Worm (Caenorhabditis elegans) whole organism, L3 larva: ENCODE measurements around the gene col-145.

ENCODE experiments used
- R02D3.7 ChIP-seq: fragments of 150-350 bp; optimal IDR thresholded peaks from 2 replicates; lab custom pipeline; 2014; ENCODE audit warnings: missing biosample characterization, missing genetic modification characterization
- ZK546.5 ChIP-seq: sonication (generic microtip); optimal IDR thresholded peaks from 2 replicates; lab custom pipeline; 2017; ENCODE audit warnings: missing biosample characterization, missing genetic modification characterization
- aly-2 ChIP-seq: fragments of 150-350 bp; optimal IDR thresholded peaks from 2 replicates; lab custom pipeline; 2014; ENCODE audit warnings: missing biosample characterization, missing genetic modification characterization
- ceh-16 ChIP-seq: sonication (generic microtip); optimal IDR thresholded peaks from 2 replicates; lab custom pipeline; 2017; ENCODE audit warnings: missing biosample characterization, missing genetic modification characterization
- ceh-28 ChIP-seq: fragments of 150-350 bp; optimal IDR thresholded peaks from 2 replicates; lab custom pipeline; 2014; ENCODE audit warnings: missing biosample characterization, missing genetic modification reagents, missing genetic modification characterization
- ceh-82 ChIP-seq: fragments of 150-350 bp; optimal IDR thresholded peaks from 2 replicates; lab custom pipeline; 2014; ENCODE audit warnings: missing biosample characterization, missing genetic modification characterization
- ceh-9 ChIP-seq: sonication (generic microtip); optimal IDR thresholded peaks from 2 replicates; lab custom pipeline; 2018; ENCODE audit warnings: missing biosample characterization, missing genetic modification characterization
- egl-27 ChIP-seq: sonication (generic microtip); optimal IDR thresholded peaks from 4 replicates; lab custom pipeline; 2017; ENCODE audit warnings: missing biosample characterization, missing genetic modification reagents, missing genetic modification characterization
- elt-2 ChIP-seq: sonication (generic microtip); optimal IDR thresholded peaks from 2 replicates; lab custom pipeline; 2016; ENCODE audit warnings: missing genetic modification reagents, mild to moderate bottlenecking, missing genetic modification characterization, missing compliant biosample characterization
- elt-3 ChIP-seq, 3 experiments: fragments of 150-350 bp in 1 of 3; sonication (generic microtip) in 2 of 3; optimal IDR thresholded peaks; 2 replicates in 2 of 3; 4 replicates in 1 of 3; lab custom pipeline; 2014 to 2017; ENCODE audit warnings: missing biosample characterization in 3 of 3, missing genetic modification characterization in 3 of 3
- eor-1 ChIP-seq, 2 experiments: fragments of 150-350 bp; optimal IDR thresholded peaks; 2 replicates each; lab custom pipeline; 2014 to 2018; ENCODE audit warnings: missing biosample characterization in 2 of 2, missing genetic modification characterization in 2 of 2
- fkh-10 ChIP-seq: sonication (generic microtip); optimal IDR thresholded peaks from 2 replicates; lab custom pipeline; 2017; ENCODE audit warnings: missing biosample characterization, missing genetic modification reagents, missing genetic modification characterization
- fkh-2 ChIP-seq: fragments of 150-350 bp; optimal IDR thresholded peaks from 2 replicates; lab custom pipeline; 2014; ENCODE audit warnings: missing biosample characterization, missing genetic modification reagents, missing genetic modification characterization
- fos-1 ChIP-seq: fragments of 150-350 bp; optimal IDR thresholded peaks from 2 replicates; lab custom pipeline; 2014; ENCODE audit warnings: missing biosample characterization, missing genetic modification characterization
- hmg-11 ChIP-seq: sonication (generic microtip); optimal IDR thresholded peaks from 2 replicates; lab custom pipeline; 2016; ENCODE audit warnings: missing genetic modification characterization, missing compliant biosample characterization
- lin-15B ChIP-seq: fragments of 150-350 bp; optimal IDR thresholded peaks from 2 replicates; lab custom pipeline; 2014; ENCODE audit warnings: missing biosample characterization, missing genetic modification characterization
- lsy-12 ChIP-seq: sonication (generic microtip); optimal IDR thresholded peaks from 2 replicates; lab custom pipeline; 2016; ENCODE audit warnings: mild to moderate bottlenecking, missing genetic modification characterization, missing compliant biosample characterization
- mdl-1 ChIP-seq: fragments of 150-350 bp; optimal IDR thresholded peaks from 2 replicates; lab custom pipeline; 2014; ENCODE audit warnings: missing biosample characterization, missing genetic modification characterization
- mml-1 ChIP-seq: fragments of 150-350 bp; sonication (generic microtip); optimal IDR thresholded peaks from 3 replicates; lab custom pipeline; 2014; ENCODE audit warnings: missing biosample characterization, missing genetic modification characterization
- nfya-1 ChIP-seq: sonication (generic microtip); optimal IDR thresholded peaks from 2 replicates; lab custom pipeline; 2017; ENCODE audit warnings: missing genetic modification characterization, mild to moderate bottlenecking, missing compliant biosample characterization, antibody characterized with exemption, moderate library complexity; ENCODE audit not compliant: insufficient read depth
- nhr-11 ChIP-seq: fragments of 150-350 bp; optimal IDR thresholded peaks from 2 replicates; lab custom pipeline; 2014; ENCODE audit warnings: missing biosample characterization, missing genetic modification characterization
- nhr-12 ChIP-seq: fragments of 150-350 bp; optimal IDR thresholded peaks from 2 replicates; lab custom pipeline; 2014; ENCODE audit warnings: missing biosample characterization, missing genetic modification characterization
- nhr-23 ChIP-seq: fragments of 150-350 bp; optimal IDR thresholded peaks from 2 replicates; lab custom pipeline; 2014; ENCODE audit warnings: missing biosample characterization, missing genetic modification reagents, missing genetic modification characterization
- nhr-25 ChIP-seq: sonication (generic microtip); optimal IDR thresholded peaks from 2 replicates; lab custom pipeline; 2017; ENCODE audit warnings: missing biosample characterization, missing genetic modification characterization
- nhr-28 ChIP-seq: fragments of 150-350 bp; optimal IDR thresholded peaks from 2 replicates; lab custom pipeline; 2014; ENCODE audit warnings: missing biosample characterization, missing genetic modification characterization
- nhr-67 ChIP-seq: fragments of 150-350 bp; optimal IDR thresholded peaks from 2 replicates; lab custom pipeline; 2014; ENCODE audit warnings: missing biosample characterization, missing genetic modification characterization
- nhr-76 ChIP-seq: fragments of 150-350 bp; sonication (generic microtip); optimal IDR thresholded peaks from 5 replicates; lab custom pipeline; 2014; ENCODE audit warnings: missing biosample characterization, missing genetic modification characterization
- nhr-77 ChIP-seq: fragments of 150-350 bp; optimal IDR thresholded peaks from 2 replicates; lab custom pipeline; 2014; ENCODE audit warnings: missing biosample characterization, missing genetic modification characterization
- pha-4 ChIP-seq: fragments of 150-350 bp; optimal IDR thresholded peaks from 2 replicates; lab custom pipeline; 2014; ENCODE audit warnings: missing biosample characterization, missing genetic modification reagents, missing genetic modification characterization
- sea-2 ChIP-seq: fragments of 150-350 bp; sonication (generic microtip); optimal IDR thresholded peaks from 4 replicates; lab custom pipeline; 2014; ENCODE audit warnings: missing biosample characterization, missing genetic modification reagents, missing genetic modification characterization
- skn-1 ChIP-seq: fragments of 150-350 bp; optimal IDR thresholded peaks from 2 replicates; lab custom pipeline; 2014; ENCODE audit warnings: missing biosample characterization, missing genetic modification characterization
- snpc-4 ChIP-seq: fragments of 150-350 bp; optimal IDR thresholded peaks from 2 replicates; lab custom pipeline; 2014; ENCODE audit warnings: missing biosample characterization, missing genetic modification characterization
- unc-39 ChIP-seq: sonication (generic microtip); optimal IDR thresholded peaks from 4 replicates; lab custom pipeline; 2017; ENCODE audit warnings: missing biosample characterization, missing genetic modification characterization
- unc-62 ChIP-seq: fragments of 150-350 bp; sonication (generic microtip); optimal IDR thresholded peaks from 4 replicates; lab custom pipeline; 2014; ENCODE audit warnings: missing biosample characterization, missing genetic modification reagents, missing genetic modification characterization
- ztf-11 ChIP-seq: fragments of 150-350 bp; optimal IDR thresholded peaks from 2 replicates; lab custom pipeline; 2014; ENCODE audit warnings: missing biosample characterization, missing genetic modification characterization
- ztf-4 ChIP-seq: fragments of 150-350 bp; optimal IDR thresholded peaks from 2 replicates; lab custom pipeline; 2014; ENCODE audit warnings: missing biosample characterization, missing genetic modification characterization

Gene col-145

DNA sequence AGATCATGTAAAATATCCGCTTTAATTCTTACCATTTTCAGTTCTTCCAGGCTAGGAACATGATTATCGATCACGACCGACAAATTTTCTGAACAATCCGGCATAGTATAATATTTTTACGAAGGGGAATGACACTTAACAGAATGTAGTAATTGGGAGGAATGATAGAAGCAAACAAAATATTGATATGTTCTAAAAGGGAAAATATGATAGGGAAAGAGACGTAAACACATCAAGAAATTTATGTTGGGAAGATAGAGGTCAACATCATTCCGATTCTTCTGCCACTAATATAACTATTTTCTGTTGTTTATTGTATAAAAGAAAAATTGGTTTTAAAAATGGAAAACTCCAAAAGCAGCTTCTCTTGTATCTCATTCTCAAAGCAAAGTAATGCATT lies 34.3 kb upstream of the col-145 start, which contains the start of gene C24B5.4:
TSS of gene C24B5.4 (minus strand) at position 206 of the 400 bp plus-strand sequence.
- peak; percentile 6 for TF ChIP-seq elt-2 (tag; lab: Kevin White, UChicago)
- TF ChIP-seq egl-27 (tag; lab: Kevin White, UChicago): no peak
- TF ChIP-seq, all 47 proteins: peak for 1

DNA sequence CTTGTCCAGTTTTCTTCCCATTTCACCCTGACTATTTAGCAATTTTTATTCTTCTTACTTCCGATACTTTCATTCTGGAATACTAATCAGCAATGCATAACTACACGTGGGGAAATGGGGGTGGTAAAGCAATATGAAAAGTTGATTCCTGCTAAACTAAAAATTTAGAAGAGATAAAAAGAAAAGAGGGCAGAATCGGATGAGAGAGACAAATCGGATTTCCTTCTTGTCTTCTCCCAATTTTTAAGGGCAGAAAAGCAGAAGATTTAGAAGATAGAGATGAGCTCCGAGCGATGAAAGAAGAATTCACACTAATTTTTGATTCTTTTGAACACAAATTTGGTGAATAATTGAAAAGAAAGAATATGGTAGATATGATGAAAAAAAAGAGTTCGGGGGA lies 31.2 kb upstream of the col-145 start:
- TF ChIP-seq fkh-10 (GFP tag; lab: Kevin White, UChicago) (peak; percentile 17), fkh-2 (no peak)

DNA sequence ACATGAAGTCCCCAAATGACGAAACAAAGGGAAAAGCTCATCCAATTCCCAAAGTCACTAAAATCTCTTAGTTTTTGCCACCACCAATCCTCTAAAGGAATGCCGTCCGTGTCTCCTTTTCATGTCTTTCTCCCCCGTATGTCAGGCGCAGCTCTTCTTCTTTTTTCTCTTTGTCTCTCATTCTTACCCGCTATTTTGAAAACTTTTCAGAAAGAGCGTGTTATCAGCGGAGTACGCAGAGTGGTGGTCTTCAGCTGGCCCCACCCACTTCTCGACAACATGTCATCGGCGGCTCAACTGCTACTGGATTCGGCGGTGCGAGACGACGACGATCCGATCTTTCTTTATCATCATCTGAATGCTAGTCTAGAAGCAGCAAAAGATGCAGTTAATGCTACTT lies 28.6 kb upstream of the col-145 start, which contains the start of gene sphr-1:
TSS of gene sphr-1 (plus strand) at position 205 of the 400 bp plus-strand sequence.
- TF ChIP-seq nfya-1 (tag; lab: Kevin White, UChicago) (peak; percentile 32), elt-3 (tag; optimal IDR thresholded peaks at IDR 0.05; lab: Kevin White, UChicago) (no peak), hmg-11 (tag; lab: Kevin White, UChicago) (peak; percentile 43)

DNA sequence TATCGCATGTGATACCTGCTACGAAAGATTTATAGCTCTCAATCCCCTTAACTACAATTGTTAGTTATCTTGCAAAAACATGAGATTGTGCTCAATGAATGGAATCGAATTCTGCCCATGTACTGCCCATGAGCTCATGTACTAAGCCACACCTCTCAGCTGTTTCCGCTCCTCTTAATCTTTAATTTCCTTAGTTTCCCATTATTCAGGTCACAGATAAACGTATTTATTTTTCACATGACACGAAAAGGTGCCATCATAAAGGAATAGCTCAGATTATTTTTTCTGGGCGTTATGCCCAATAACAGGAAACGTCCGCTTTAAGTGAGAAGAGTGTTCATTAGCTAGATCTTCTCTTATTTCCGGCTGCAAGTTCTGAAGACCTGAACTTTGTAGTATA lies 23.2 kb upstream of the col-145 start:
- no peak for TF ChIP-seq sea-2 (GFP tag; lab: Kevin White, UChicago)
- no peak for TF ChIP-seq aly-2
- TF ChIP-seq nhr-23: no peak
- TF ChIP-seq unc-62 (GFP tag; lab: Kevin White, UChicago): no peak
- no peak for TF ChIP-seq hmg-11 (tag; lab: Kevin White, UChicago)
- no peak for TF ChIP-seq lin-15B (tag; lab: Kevin White, UChicago)
- TF ChIP-seq pha-4 (tag; lab: Kevin White, UChicago): no peak
- no peak for TF ChIP-seq egl-27 (tag; lab: Kevin White, UChicago)
- TF ChIP-seq lsy-12 (tag; lab: Kevin White, UChicago): no peak
- TF ChIP-seq snpc-4 (tag; lab: Kevin White, UChicago): no peak
- no peak for TF ChIP-seq ztf-4 (tag; lab: Kevin White, UChicago)
- TF ChIP-seq nhr-11: no peak
- no peak for TF ChIP-seq fos-1 (tag; lab: Kevin White, UChicago)

DNA sequence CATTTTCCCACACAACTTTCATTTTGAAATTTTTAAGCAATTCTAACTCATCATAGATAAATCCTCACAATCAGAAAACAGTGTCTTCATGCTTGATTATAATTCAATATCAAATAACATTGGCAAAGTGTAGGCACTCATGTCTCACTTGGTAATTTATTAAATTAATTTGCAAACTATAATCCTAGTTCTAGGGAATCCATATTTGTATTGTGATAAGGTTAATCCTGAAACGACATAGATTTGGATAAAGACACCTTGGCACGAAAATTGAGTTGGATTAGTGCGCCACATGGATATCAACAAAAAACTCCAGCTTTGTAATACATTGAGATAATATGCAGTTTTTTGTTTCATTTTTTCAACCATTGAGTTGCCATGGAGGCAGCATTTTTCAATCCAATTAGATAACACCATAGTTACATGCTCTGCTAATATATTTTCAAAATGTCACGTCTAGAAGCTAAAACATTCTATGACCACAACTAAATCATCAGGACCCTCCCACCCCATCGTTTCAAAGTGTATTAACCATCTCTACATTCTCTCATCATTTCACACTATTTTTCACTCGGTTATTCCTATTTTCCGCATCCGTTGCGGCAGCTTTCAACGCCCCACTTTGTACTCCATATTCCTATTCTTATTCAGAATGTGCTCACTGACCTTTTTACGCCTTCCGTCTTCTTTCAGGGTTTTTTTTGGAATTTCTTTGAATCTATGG lies 21.1 kb upstream of the col-145 start:
- TF ChIP-seq unc-62 (GFP tag; lab: Kevin White, UChicago) (no peak), mml-1 (tag; lab: Kevin White, UChicago) (no peak)

DNA sequence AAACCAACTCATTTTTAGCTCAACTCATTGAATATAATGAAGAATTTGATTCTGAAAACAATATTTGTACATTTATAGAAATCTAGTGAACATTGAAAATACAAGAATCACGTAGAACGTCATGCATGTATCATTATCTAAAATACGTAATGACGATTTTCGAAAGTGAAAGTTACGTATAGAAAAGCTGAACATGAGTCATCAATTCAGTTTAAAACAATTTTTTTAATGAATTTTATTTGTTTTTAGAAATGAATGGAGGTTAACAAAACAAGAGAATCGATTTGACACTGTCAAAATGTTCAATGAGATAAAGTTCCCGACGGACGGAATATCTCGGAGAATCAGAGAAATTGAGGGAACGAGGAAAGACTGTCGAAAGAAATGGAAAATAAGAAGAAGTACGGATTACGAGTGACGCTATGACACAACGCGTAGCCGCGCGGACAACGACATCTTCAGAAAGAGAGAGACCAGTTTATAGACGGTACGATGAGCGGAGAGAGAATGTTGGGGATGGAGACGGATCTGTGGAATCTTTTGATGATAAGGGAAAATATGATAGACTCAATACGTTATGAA lies 19.0 kb upstream of the col-145 start, which contains the start of gene ptr-1:
TSS of gene ptr-1 (minus strand) at position 51 of the 582 bp plus-strand sequence.
- no peak for TF ChIP-seq ceh-82 (tag; lab: Kevin White, UChicago)
- no peak for TF ChIP-seq nhr-77 (tag; lab: Kevin White, UChicago)
- TF ChIP-seq ztf-11 (tag; lab: Kevin White, UChicago): no peak
- TF ChIP-seq fos-1 (tag; lab: Kevin White, UChicago): no peak
- no peak for TF ChIP-seq nhr-23
- no peak for TF ChIP-seq lin-15B (tag; lab: Kevin White, UChicago)
- TF ChIP-seq, all 47 proteins: peak for 0

DNA sequence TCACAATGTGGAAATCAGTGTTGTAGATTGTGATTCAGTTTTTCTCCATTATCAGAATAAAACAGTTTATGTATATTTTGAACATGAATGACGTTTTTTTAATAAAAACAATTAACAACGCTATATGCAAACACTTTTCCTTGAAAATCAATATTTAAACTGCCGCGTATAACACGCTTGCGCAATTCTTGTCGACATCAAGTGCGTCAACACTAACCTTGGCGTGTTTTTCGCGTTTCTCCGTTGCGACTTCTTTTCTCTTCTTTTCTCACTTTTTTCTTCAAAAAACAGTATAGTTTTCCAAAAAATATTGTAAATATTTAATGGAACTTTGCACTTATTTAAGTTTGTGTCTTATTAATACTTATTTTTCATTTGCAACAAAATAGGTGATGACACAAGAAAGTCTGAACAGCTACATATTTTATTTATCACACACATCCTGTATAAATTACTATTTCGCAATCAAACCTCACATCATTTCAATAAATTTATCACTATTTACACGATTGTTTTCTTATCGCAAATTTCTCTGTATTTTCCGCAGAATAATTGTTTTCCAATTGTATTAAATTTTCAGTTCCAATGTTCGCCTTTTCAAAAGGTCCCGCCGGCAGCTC lies 12.5 kb upstream of the col-145 start, which contains the start of gene spas-1:
TSS of gene spas-1 (plus strand) at position 572 of the 620 bp plus-strand sequence.
- no peak for TF ChIP-seq eor-1 (tag; optimal IDR thresholded peaks at IDR 0.05; lab: Kevin White, UChicago)
- TF ChIP-seq lsy-12 (tag; lab: Kevin White, UChicago): peak; percentile 73
- TF ChIP-seq ZK546.5 (tag; lab: Kevin White, UChicago): no peak
- no peak for TF ChIP-seq unc-39 (tag; lab: Kevin White, UChicago)
- TF ChIP-seq egl-27 (tag; lab: Kevin White, UChicago): peak; percentile 25
- TF ChIP-seq nhr-28 (tag; lab: Kevin White, UChicago): no peak
- no peak for TF ChIP-seq elt-3 (tag; optimal IDR thresholded peaks at IDR 0.05; lab: Kevin White, UChicago)
- peak; percentile 85 for TF ChIP-seq nfya-1 (tag; lab: Kevin White, UChicago)
- no peak for TF ChIP-seq ztf-4 (tag; lab: Kevin White, UChicago)
- TF ChIP-seq mdl-1 (tag; lab: Kevin White, UChicago): no peak
- TF ChIP-seq fkh-10 (GFP tag; lab: Kevin White, UChicago): no peak
- peak; percentile 19 for TF ChIP-seq ceh-82 (tag; lab: Kevin White, UChicago)
- TF ChIP-seq nhr-12 (tag; lab: Kevin White, UChicago): no peak
- peak; percentile 95 for TF ChIP-seq pha-4 (tag; lab: Kevin White, UChicago)
- TF ChIP-seq ceh-9: no peak
- no peak for TF ChIP-seq ceh-16 (tag; lab: Kevin White, UChicago)
- no peak for TF ChIP-seq fkh-2
- no peak for TF ChIP-seq nhr-67 (tag; lab: Kevin White, UChicago)
- TF ChIP-seq ceh-28: peak; percentile 82
- TF ChIP-seq aly-2: no peak
- no peak for TF ChIP-seq skn-1 (tag; lab: Kevin White, UChicago)
- peak; percentile 84 for TF ChIP-seq nhr-25 (tag; lab: Kevin White, UChicago)
- TF ChIP-seq nhr-76: no peak
- peak; percentile 75 for TF ChIP-seq R02D3.7 (tag; lab: Kevin White, UChicago)
